Worm (Caenorhabditis elegans) whole organism, L3 larva: ENCODE results near the gene C46F2.1.

Source experiments
- R02D3.7 ChIP-seq: fragments of 150-350 bp; optimal IDR thresholded peaks from 2 replicates; lab custom pipeline; 2014; ENCODE audit warnings: missing biosample characterization, missing genetic modification characterization
- ZK546.5 ChIP-seq: sonication (generic microtip); optimal IDR thresholded peaks from 2 replicates; lab custom pipeline; 2017; ENCODE audit warnings: missing biosample characterization, missing genetic modification characterization
- ama-1 ChIP-seq: fragments of 150-350 bp; optimal IDR thresholded peaks from 2 replicates; lab custom pipeline; 2018
- ceh-28 ChIP-seq: fragments of 150-350 bp; optimal IDR thresholded peaks from 2 replicates; lab custom pipeline; 2014; ENCODE audit warnings: missing biosample characterization, missing genetic modification reagents, missing genetic modification characterization
- ceh-82 ChIP-seq: fragments of 150-350 bp; optimal IDR thresholded peaks from 2 replicates; lab custom pipeline; 2014; ENCODE audit warnings: missing biosample characterization, missing genetic modification characterization
- ceh-9 ChIP-seq: sonication (generic microtip); optimal IDR thresholded peaks from 2 replicates; lab custom pipeline; 2018; ENCODE audit warnings: missing biosample characterization, missing genetic modification characterization
- egl-5 ChIP-seq: fragments of 150-350 bp; optimal IDR thresholded peaks from 2 replicates; lab custom pipeline; 2017; ENCODE audit warnings: missing biosample characterization, missing genetic modification reagents, missing genetic modification characterization, inconsistent platforms
- elt-2 ChIP-seq: sonication (generic microtip); optimal IDR thresholded peaks from 2 replicates; lab custom pipeline; 2016; ENCODE audit warnings: missing genetic modification reagents, mild to moderate bottlenecking, missing genetic modification characterization, missing compliant biosample characterization
- fkh-10 ChIP-seq: sonication (generic microtip); optimal IDR thresholded peaks from 2 replicates; lab custom pipeline; 2017; ENCODE audit warnings: missing biosample characterization, missing genetic modification reagents, missing genetic modification characterization
- hmg-11 ChIP-seq: sonication (generic microtip); optimal IDR thresholded peaks from 2 replicates; lab custom pipeline; 2016; ENCODE audit warnings: missing genetic modification characterization, missing compliant biosample characterization
- jun-1 ChIP-seq: fragments of 150-350 bp; optimal IDR thresholded peaks from 2 replicates; lab custom pipeline; 2014; ENCODE audit warnings: missing biosample characterization, missing genetic modification reagents, missing genetic modification characterization
- lin-39 ChIP-seq: fragments of 150-350 bp; optimal IDR thresholded peaks from 2 replicates; lab custom pipeline; 2018; ENCODE audit warnings: missing biosample characterization, missing genetic modification reagents, missing genetic modification characterization
- nfya-1 ChIP-seq: sonication (generic microtip); optimal IDR thresholded peaks from 2 replicates; lab custom pipeline; 2017; ENCODE audit warnings: missing genetic modification characterization, mild to moderate bottlenecking, missing compliant biosample characterization, antibody characterized with exemption, moderate library complexity; ENCODE audit not compliant: insufficient read depth
- nhr-11 ChIP-seq: fragments of 150-350 bp; optimal IDR thresholded peaks from 2 replicates; lab custom pipeline; 2014; ENCODE audit warnings: missing biosample characterization, missing genetic modification characterization
- nhr-12 ChIP-seq: fragments of 150-350 bp; optimal IDR thresholded peaks from 2 replicates; lab custom pipeline; 2014; ENCODE audit warnings: missing biosample characterization, missing genetic modification characterization
- nhr-25 ChIP-seq: sonication (generic microtip); optimal IDR thresholded peaks from 2 replicates; lab custom pipeline; 2017; ENCODE audit warnings: missing biosample characterization, missing genetic modification characterization
- nhr-28 ChIP-seq: fragments of 150-350 bp; optimal IDR thresholded peaks from 2 replicates; lab custom pipeline; 2014; ENCODE audit warnings: missing biosample characterization, missing genetic modification characterization
- nhr-77 ChIP-seq: fragments of 150-350 bp; optimal IDR thresholded peaks from 2 replicates; lab custom pipeline; 2014; ENCODE audit warnings: missing biosample characterization, missing genetic modification characterization
- pha-4 ChIP-seq: fragments of 150-350 bp; optimal IDR thresholded peaks from 2 replicates; lab custom pipeline; 2014; ENCODE audit warnings: missing biosample characterization, missing genetic modification reagents, missing genetic modification characterization
- pqm-1 ChIP-seq: fragments of 150-350 bp; optimal IDR thresholded peaks from 2 replicates; lab custom pipeline; 2017; ENCODE audit warnings: missing biosample characterization, missing genetic modification characterization, inconsistent platforms
- sea-2 ChIP-seq: fragments of 150-350 bp; sonication (generic microtip); optimal IDR thresholded peaks from 4 replicates; lab custom pipeline; 2014; ENCODE audit warnings: missing biosample characterization, missing genetic modification reagents, missing genetic modification characterization
- snpc-4 ChIP-seq: fragments of 150-350 bp; optimal IDR thresholded peaks from 2 replicates; lab custom pipeline; 2014; ENCODE audit warnings: missing biosample characterization, missing genetic modification characterization
- tbx-2 ChIP-seq: sonication (generic microtip); optimal IDR thresholded peaks from 2 replicates; lab custom pipeline; 2016; ENCODE audit warnings: mild to moderate bottlenecking, missing genetic modification characterization, missing compliant biosample characterization
- unc-39 ChIP-seq: sonication (generic microtip); optimal IDR thresholded peaks from 4 replicates; lab custom pipeline; 2017; ENCODE audit warnings: missing biosample characterization, missing genetic modification characterization
- unc-62 ChIP-seq: fragments of 150-350 bp; sonication (generic microtip); optimal IDR thresholded peaks from 4 replicates; lab custom pipeline; 2014; ENCODE audit warnings: missing biosample characterization, missing genetic modification reagents, missing genetic modification characterization
- ztf-4 ChIP-seq: fragments of 150-350 bp; optimal IDR thresholded peaks from 2 replicates; lab custom pipeline; 2014; ENCODE audit warnings: missing biosample characterization, missing genetic modification characterization

The C46F2.1 gene

ce11 chrX:8054478-8054877 is 23.4 kb upstream of the C46F2.1 start:
- TF ChIP-seq nhr-28 (tag; lab: Kevin White, UChicago) (no peak), nhr-77 (no peak), ama-1 (no peak), tbx-2 (tag; lab: Kevin White, UChicago) (no peak), ZK546.5 (tag; lab: Kevin White, UChicago) (no peak)

- peak; percentile 57 for TF ChIP-seq ceh-28 (tag; lab: Kevin White, UChicago)
- no peak for TF ChIP-seq ceh-9
- no peak for TF ChIP-seq tbx-2 (tag; lab: Kevin White, UChicago)
- peak; percentile 10 for TF ChIP-seq nfya-1 (tag; lab: Kevin White, UChicago)
- TF ChIP-seq nhr-12 (tag; lab: Kevin White, UChicago) = no peak
- peak; percentile 0 for TF ChIP-seq snpc-4 (tag; lab: Kevin White, UChicago)
Observed at ce11 chrX:8057791-8058270, 20.0 kb upstream of the C46F2.1 start, which contains the start of gene dim-1. Gene dim-1, minus strand, starts transcription at chrX:8058220.

DNA sequence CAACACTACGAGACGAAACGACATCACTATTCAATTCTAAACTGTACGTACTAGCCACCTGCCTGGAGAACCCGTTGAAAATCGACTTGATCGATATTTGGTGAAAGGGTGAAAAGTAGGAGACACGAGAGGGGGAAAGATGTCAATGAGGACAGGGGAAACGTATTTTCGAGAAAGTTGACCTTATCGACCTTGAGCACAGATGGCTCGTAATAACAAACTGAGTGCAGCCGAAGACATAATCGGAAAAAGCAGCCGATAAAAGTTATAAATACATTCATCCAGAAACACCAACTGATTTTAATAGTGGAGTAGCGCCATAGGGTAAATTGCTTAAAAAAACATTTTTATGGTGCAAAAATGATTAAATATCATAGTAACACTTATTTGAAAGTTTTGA is 17.8 kb upstream of the C46F2.1 start:
- TF ChIP-seq ceh-28 (tag; lab: Kevin White, UChicago) (peak; percentile 47), jun-1 (tag; lab: Kevin White, UChicago) (no peak), elt-2 (tag; lab: Kevin White, UChicago) (no peak), nhr-25 (tag; lab: Kevin White, UChicago) (peak; percentile 48)

DNA sequence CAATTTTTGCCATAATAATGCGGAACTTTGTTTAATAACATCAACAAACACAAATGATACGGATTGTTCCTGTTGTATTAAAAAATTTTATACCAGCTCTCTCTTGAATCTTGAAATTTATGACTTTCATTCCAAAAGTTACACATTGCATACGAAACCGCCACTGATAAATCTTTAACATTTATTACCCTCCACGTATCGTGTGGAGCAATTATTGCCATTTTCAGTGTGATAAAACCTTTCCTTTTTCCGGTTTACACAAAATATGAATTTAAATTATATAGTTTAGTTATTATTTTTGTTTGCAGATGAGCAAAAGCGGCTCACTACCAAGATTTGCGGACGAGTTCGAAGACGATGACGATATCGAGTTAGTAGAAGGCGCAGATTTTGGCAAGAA is 17.0 kb upstream of the C46F2.1 start, which contains the start of gene C18A11.3:
TSS of gene C18A11.3 (plus strand) at position 301 of the 400 bp plus-strand sequence.
- no peak for TF ChIP-seq unc-39 (tag; lab: Kevin White, UChicago)
- no peak for TF ChIP-seq lin-39
- peak; percentile 47 for TF ChIP-seq elt-2 (tag; lab: Kevin White, UChicago)

DNA sequence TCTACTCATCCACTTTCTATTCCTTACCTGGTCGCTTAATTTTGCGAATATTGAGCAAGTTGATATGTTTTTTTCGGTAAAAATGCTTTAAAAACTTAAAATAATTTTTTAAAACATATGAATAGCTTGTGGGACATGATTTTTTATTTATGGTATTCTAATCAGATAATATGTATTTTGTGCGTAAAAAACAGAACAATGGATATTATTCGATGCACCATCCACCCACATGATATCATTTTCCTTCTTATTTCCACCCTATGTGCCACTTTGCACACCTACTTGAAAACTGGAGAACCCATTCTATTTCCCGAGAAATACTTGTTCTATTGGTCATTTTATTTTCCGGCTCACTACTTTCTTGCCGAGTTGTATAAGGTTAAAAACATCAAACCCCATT is 10.6 kb upstream of the C46F2.1 start, which contains the start of gene C18A11.2:
TSS of gene C18A11.2 (plus strand) at position 301 of the 400 bp plus-strand sequence.
- TF ChIP-seq jun-1 (tag; lab: Kevin White, UChicago) (no peak), R02D3.7 (no peak), egl-5 (tag; lab: Kevin White, UChicago) (no peak), fkh-10 (GFP tag; lab: Kevin White, UChicago) (no peak), ceh-82 (tag; lab: Kevin White, UChicago) (no peak)

- TF ChIP-seq elt-2 (tag; lab: Kevin White, UChicago) (peak; percentile 86), pqm-1 (tag; lab: Kevin White, UChicago) (peak; percentile 77), pha-4 (tag; lab: Kevin White, UChicago) (peak; percentile 79), ceh-28 (tag; lab: Kevin White, UChicago) (peak; percentile 56), nhr-25 (tag; lab: Kevin White, UChicago) (no peak), R02D3.7 (no peak), nfya-1 (tag; lab: Kevin White, UChicago) (peak; percentile 10), ztf-4 (no peak)
- TF ChIP-seq, all 47 proteins: peak for 5
Observed at ce11 chrX:8069293-8069692, 8.6 kb upstream of the C46F2.1 start, which contains the start of gene C18A11.1. Gene C18A11.1, plus strand, starts transcription at chrX:8069328.

DNA sequence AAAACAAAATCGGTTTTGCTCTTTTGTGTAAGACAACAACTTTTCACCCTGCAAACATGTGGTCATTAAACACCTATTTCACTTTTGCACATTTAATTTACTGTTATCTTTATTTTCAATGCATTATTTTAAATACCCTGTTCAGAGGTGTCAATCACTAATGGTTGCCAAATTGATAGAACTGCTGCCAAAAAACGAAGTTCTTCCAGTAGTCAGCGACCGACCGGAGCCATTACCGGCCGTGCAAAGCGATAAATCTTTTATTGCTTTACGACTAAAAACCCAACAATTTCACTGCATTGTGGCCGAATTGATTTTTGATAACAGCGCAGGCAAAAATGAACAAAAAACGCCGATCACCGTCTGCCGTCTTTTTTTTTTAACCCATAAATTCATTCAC is 3.3 kb upstream of the C46F2.1 start:
- TF ChIP-seq elt-2 (tag; lab: Kevin White, UChicago) (peak; percentile 83), sea-2 (GFP tag; lab: Kevin White, UChicago) (no peak), hmg-11 (tag; lab: Kevin White, UChicago) (no peak)

DNA sequence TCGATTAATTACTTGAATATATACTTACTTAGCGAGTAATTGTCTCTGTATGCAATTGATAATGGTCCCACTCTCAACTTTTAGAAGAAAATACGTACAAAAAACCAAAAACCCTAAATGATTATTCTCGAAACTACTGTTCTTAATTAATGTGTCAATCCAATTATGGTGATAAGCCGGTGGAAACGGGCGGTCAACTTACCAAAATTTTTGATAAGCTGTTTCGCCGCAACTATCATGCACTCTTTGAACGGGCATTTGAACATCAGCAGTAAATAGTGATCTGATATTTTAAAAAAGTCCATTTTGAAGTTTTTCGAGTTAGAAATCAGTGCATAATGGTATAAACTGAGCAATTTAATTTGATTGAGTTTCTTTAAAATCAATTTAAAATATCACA is 526 bp downstream of the C46F2.1 start:
- TF ChIP-seq nhr-11 (tag; lab: Kevin White, UChicago) = no peak
- no peak for TF ChIP-seq pha-4 (tag; lab: Kevin White, UChicago)
- TF ChIP-seq unc-62 = no peak
- peak; percentile 65 for TF ChIP-seq elt-2 (tag; lab: Kevin White, UChicago)
